Worm (Caenorhabditis elegans) whole organism, L3 larva: Measurements from ENCODE around the gene F35H8.4.

Experiments used
- ZK546.5 ChIP-seq: sonication (generic microtip); optimal IDR thresholded peaks from 2 replicates; lab custom pipeline; 2017; ENCODE audit warnings: missing biosample characterization, missing genetic modification characterization
- ceh-82 ChIP-seq: fragments of 150-350 bp; optimal IDR thresholded peaks from 2 replicates; lab custom pipeline; 2014; ENCODE audit warnings: missing biosample characterization, missing genetic modification characterization
- egl-27 ChIP-seq: sonication (generic microtip); optimal IDR thresholded peaks from 4 replicates; lab custom pipeline; 2017; ENCODE audit warnings: missing biosample characterization, missing genetic modification reagents, missing genetic modification characterization
- elt-1 ChIP-seq: fragments of 150-350 bp; optimal IDR thresholded peaks from 2 replicates; lab custom pipeline; 2014; ENCODE audit warnings: missing biosample characterization, missing genetic modification characterization
- elt-2 ChIP-seq: sonication (generic microtip); optimal IDR thresholded peaks from 2 replicates; lab custom pipeline; 2016; ENCODE audit warnings: missing genetic modification reagents, mild to moderate bottlenecking, missing genetic modification characterization, missing compliant biosample characterization
- fkh-10 ChIP-seq: sonication (generic microtip); optimal IDR thresholded peaks from 2 replicates; lab custom pipeline; 2017; ENCODE audit warnings: missing biosample characterization, missing genetic modification reagents, missing genetic modification characterization
- lsy-12 ChIP-seq: sonication (generic microtip); optimal IDR thresholded peaks from 2 replicates; lab custom pipeline; 2016; ENCODE audit warnings: mild to moderate bottlenecking, missing genetic modification characterization, missing compliant biosample characterization
- nfya-1 ChIP-seq: sonication (generic microtip); optimal IDR thresholded peaks from 2 replicates; lab custom pipeline; 2017; ENCODE audit warnings: missing genetic modification characterization, mild to moderate bottlenecking, missing compliant biosample characterization, antibody characterized with exemption, moderate library complexity; ENCODE audit not compliant: insufficient read depth
- nhr-11 ChIP-seq: fragments of 150-350 bp; optimal IDR thresholded peaks from 2 replicates; lab custom pipeline; 2014; ENCODE audit warnings: missing biosample characterization, missing genetic modification characterization
- nhr-25 ChIP-seq: sonication (generic microtip); optimal IDR thresholded peaks from 2 replicates; lab custom pipeline; 2017; ENCODE audit warnings: missing biosample characterization, missing genetic modification characterization
- nhr-76 ChIP-seq: fragments of 150-350 bp; sonication (generic microtip); optimal IDR thresholded peaks from 5 replicates; lab custom pipeline; 2014; ENCODE audit warnings: missing biosample characterization, missing genetic modification characterization
- pqm-1 ChIP-seq: fragments of 150-350 bp; optimal IDR thresholded peaks from 2 replicates; lab custom pipeline; 2017; ENCODE audit warnings: missing biosample characterization, missing genetic modification characterization, inconsistent platforms
- ztf-11 ChIP-seq: fragments of 150-350 bp; optimal IDR thresholded peaks from 2 replicates; lab custom pipeline; 2014; ENCODE audit warnings: missing biosample characterization, missing genetic modification characterization

- TF ChIP-seq nhr-25 (tag; lab: Kevin White, UChicago), result no peak
- no peak for TF ChIP-seq fkh-10
- TF ChIP-seq lsy-12 (tag; lab: Kevin White, UChicago), result no peak
- TF ChIP-seq egl-27 (tag; lab: Kevin White, UChicago), result no peak
- TF ChIP-seq elt-1, result no peak
- TF ChIP-seq ztf-11 (tag; lab: Kevin White, UChicago), result no peak
- TF ChIP-seq elt-2 (tag; lab: Kevin White, UChicago), result no peak
- TF ChIP-seq nfya-1, result no peak
- TF ChIP-seq nhr-11 (tag; lab: Kevin White, UChicago), result no peak
- TF ChIP-seq pqm-1, result no peak
- TF ChIP-seq ZK546.5 (tag; lab: Kevin White, UChicago), result no peak
- TF ChIP-seq ceh-82, result no peak
- TF ChIP-seq nhr-76 (tag; lab: Kevin White, UChicago), result no peak
Observed at ce11 chrII:9559929-9560328, at the start of gene F35H8.4.
